Worm (Caenorhabditis elegans): ENCODE results near the gene Y11D7A.3.

The Y11D7A.3 gene

ce11 chrIV:9198136-9198535 lies 34.8 kb upstream of the Y11D7A.3 start:
- peak; percentile 1 for TF ChIP-seq nhr-10 (tag; optimal IDR thresholded peaks at IDR 0.05)
- peak; percentile 35 for TF ChIP-seq egl-27 (tag; optimal IDR thresholded peaks at IDR 0.05)
- TF ChIP-seq elt-1 (tag; optimal IDR thresholded peaks at IDR 0.05) = no peak
- peak; percentile 84 for TF ChIP-seq nhr-21 (tag; optimal IDR thresholded peaks at IDR 0.05)
- TF ChIP-seq snpc-4 (tag; optimal IDR thresholded peaks at IDR 0.05) = no peak
- peak; percentile 78 for TF ChIP-seq gmeb-1 (tag; optimal IDR thresholded peaks at IDR 0.05)
- TF ChIP-seq sma-9 (GFP tag; optimal IDR thresholded peaks at IDR 0.05) = peak; percentile 59
- no peak for TF ChIP-seq sma-9 (tag; optimal IDR thresholded peaks at IDR 0.05)
- peak; percentile 54 for TF ChIP-seq F13H6.1 (tag; optimal IDR thresholded peaks at IDR 0.05)
- peak in 1 of 2 experiments; percentile 59 for TF ChIP-seq lsy-2 (tag; optimal IDR thresholded peaks at IDR 0.05)
- TF ChIP-seq fos-1 (tag; optimal IDR thresholded peaks at IDR 0.05) = peak; percentile 85
- TF ChIP-seq blmp-1 (tag; optimal IDR thresholded peaks at IDR 0.05; ENCODE audit: insufficient read depth) = peak; percentile 48
- no peak for TF ChIP-seq nhr-77 (tag; optimal IDR thresholded peaks at IDR 0.05)
- TF ChIP-seq crh-2 (tag; optimal IDR thresholded peaks at IDR 0.05) = peak; percentile 90
- TF ChIP-seq sma-3 (GFP tag; optimal IDR thresholded peaks at IDR 0.05) = peak; percentile 94
- no peak for TF ChIP-seq dmd-4 (tag; optimal IDR thresholded peaks at IDR 0.05)
- TF ChIP-seq ZK546.5 (tag; optimal IDR thresholded peaks at IDR 0.05) = no peak
- TF ChIP-seq ztf-1 (GFP tag; conservative IDR thresholded peaks at IDR 0.05) = no peak
- TF ChIP-seq lin-11 (tag; optimal IDR thresholded peaks at IDR 0.05) = no peak
- TF ChIP-seq mdl-1 (tag; optimal IDR thresholded peaks at IDR 0.05) = peak in 1 of 2 experiments; percentile 50
- no peak for TF ChIP-seq mab-5 (tag; optimal IDR thresholded peaks at IDR 0.05)
- peak; percentile 55 for TF ChIP-seq nhr-6 (tag; optimal IDR thresholded peaks at IDR 0.05)
- TF ChIP-seq sem-4 (tag; optimal IDR thresholded peaks at IDR 0.05) = no peak
- no peak for TF ChIP-seq unc-55 (GFP tag; optimal IDR thresholded peaks at IDR 0.05)
- TF ChIP-seq Y55F3AM.14 (GFP tag; optimal IDR thresholded peaks at IDR 0.05) = peak; percentile 47
- peak; percentile 82 for TF ChIP-seq nhr-25 (tag; optimal IDR thresholded peaks at IDR 0.05)
- no peak for TF ChIP-seq mbf-1 (tag; optimal IDR thresholded peaks at IDR 0.05)
- peak; percentile 64 for TF ChIP-seq ztf-4 (tag; optimal IDR thresholded peaks at IDR 0.05)
- TF ChIP-seq ama-1 (optimal IDR thresholded peaks at IDR 0.05) = peak; percentile 50
- TF ChIP-seq nhr-129 (tag; optimal IDR thresholded peaks at IDR 0.05) = peak; percentile 88

- TF ChIP-seq sma-9 (GFP tag; optimal IDR thresholded peaks at IDR 0.05) = no peak
- no peak for TF ChIP-seq sma-9 (tag; optimal IDR thresholded peaks at IDR 0.05)
- no peak for TF ChIP-seq mab-5 (tag; optimal IDR thresholded peaks at IDR 0.05)
- TF ChIP-seq unc-62 (GFP tag; optimal IDR thresholded peaks at IDR 0.05) = no peak
- TF ChIP-seq fos-1 (tag; optimal IDR thresholded peaks at IDR 0.05) = peak; percentile 24
These were observed 33.5 kb upstream of the Y11D7A.3 start for ce11 chrIV:9199148-9199938.

- no peak for TF ChIP-seq ztf-4 (tag; optimal IDR thresholded peaks at IDR 0.05)
- TF ChIP-seq crh-2 (tag; optimal IDR thresholded peaks at IDR 0.05) = no peak
- TF ChIP-seq Y55F3AM.14 (GFP tag; optimal IDR thresholded peaks at IDR 0.05) = no peak
- TF ChIP-seq C34F6.9 (tag; optimal IDR thresholded peaks at IDR 0.05) = no peak
- TF ChIP-seq lin-13 (GFP tag; optimal IDR thresholded peaks at IDR 0.05) = no peak
- no peak for TF ChIP-seq dmd-4 (tag; optimal IDR thresholded peaks at IDR 0.05)
- no peak for TF ChIP-seq aly-2 (tag; optimal IDR thresholded peaks at IDR 0.05)
- no peak for TF ChIP-seq unc-62 (GFP tag; optimal IDR thresholded peaks at IDR 0.05)
- no peak for TF ChIP-seq fos-1 (tag; optimal IDR thresholded peaks at IDR 0.05)
- TF ChIP-seq mab-5 (tag; optimal IDR thresholded peaks at IDR 0.05) = no peak
- TF ChIP-seq egl-27 (tag; optimal IDR thresholded peaks at IDR 0.05) = no peak
- TF ChIP-seq nhr-77 (tag; optimal IDR thresholded peaks at IDR 0.05) = no peak
- no peak for TF ChIP-seq blmp-1 (tag; optimal IDR thresholded peaks at IDR 0.05; ENCODE audit: insufficient read depth)
- TF ChIP-seq F13H6.1 (tag; optimal IDR thresholded peaks at IDR 0.05) = no peak
- TF ChIP-seq nhr-129 (tag; optimal IDR thresholded peaks at IDR 0.05) = no peak
- TF ChIP-seq lin-39 (tag; optimal IDR thresholded peaks at IDR 0.05) = no peak
- TF ChIP-seq lsy-2 (tag; optimal IDR thresholded peaks at IDR 0.05) = no peak
- no peak for TF ChIP-seq zag-1 (tag; optimal IDR thresholded peaks at IDR 0.05)
These were observed 33.0 kb upstream of the Y11D7A.3 start, which contains the start of gene wnk-1 for ce11 chrIV:9199939-9200202. Gene wnk-1 (plus strand): TSS chrIV:9200103.

ce11 chrIV:9210841-9211240 lies 22.1 kb upstream of the Y11D7A.3 start:
- TF ChIP-seq elt-3 (tag; optimal IDR thresholded peaks at IDR 0.05) (no peak), nhr-129 (tag; optimal IDR thresholded peaks at IDR 0.05) (no peak), nhr-237 (tag; optimal IDR thresholded peaks at IDR 0.05) (no peak), lsy-2 (tag; optimal IDR thresholded peaks at IDR 0.05) (no peak), nhr-6 (tag; optimal IDR thresholded peaks at IDR 0.05) (no peak), nhr-77 (tag; optimal IDR thresholded peaks at IDR 0.05) (no peak)

All from whole organism, L2 larva.